Worm (Caenorhabditis elegans): Measurements from ENCODE around the gene gur-5.

gur-5 gene

ce11 chrII:5281137-5281536, 4.0 kb upstream of the gur-5 start:
- peak; percentile 76 for TF ChIP-seq crh-2 (tag; optimal IDR thresholded peaks at IDR 0.05)
- peak; percentile 49 for TF ChIP-seq sma-3 (GFP tag; optimal IDR thresholded peaks at IDR 0.05)
- peak; percentile 68 for TF ChIP-seq sma-9 (GFP tag; optimal IDR thresholded peaks at IDR 0.05)
- TF ChIP-seq sma-9 (tag; optimal IDR thresholded peaks at IDR 0.05): no peak
- TF ChIP-seq nhr-129 (tag; optimal IDR thresholded peaks at IDR 0.05): no peak
- TF ChIP-seq fos-1 (tag; optimal IDR thresholded peaks at IDR 0.05): peak; percentile 71
- no peak for TF ChIP-seq elt-3 (tag; optimal IDR thresholded peaks at IDR 0.05)

- TF ChIP-seq ceh-16 (tag; optimal IDR thresholded peaks at IDR 0.05) (no peak), crh-2 (tag; optimal IDR thresholded peaks at IDR 0.05) (peak; percentile 64), gmeb-1 (tag; optimal IDR thresholded peaks at IDR 0.05) (peak; percentile 43), sma-9 (GFP tag; optimal IDR thresholded peaks at IDR 0.05) (peak; percentile 78), sma-9 (tag; optimal IDR thresholded peaks at IDR 0.05) (no peak), mdl-1 (tag; optimal IDR thresholded peaks at IDR 0.05) (peak in 1 of 2 experiments; percentile 33), nhr-21 (tag; optimal IDR thresholded peaks at IDR 0.05) (peak; percentile 64), peb-1 (tag; optimal IDR thresholded peaks at IDR 0.05) (no peak)
These were observed 2.9 kb upstream of the gur-5 start, which contains the start of gene pmt-1 for ce11 chrII:5282192-5282591. Gene pmt-1 (minus strand): TSS chrII:5282523.

- TF ChIP-seq nhr-25 (tag; optimal IDR thresholded peaks at IDR 0.05): peak; percentile 41
- TF ChIP-seq lin-11 (tag; optimal IDR thresholded peaks at IDR 0.05): no peak
These were observed 2.3 kb upstream of the gur-5 start for ce11 chrII:5282740-5283281.

ce11 chrII:5289142-5289541, 4.0 kb downstream of the gur-5 start, which contains the start of gene ZK622.5:
Gene ZK622.5 (plus strand): TSS chrII:5289442.
- TF ChIP-seq elt-3 (tag; optimal IDR thresholded peaks at IDR 0.05): no peak
- no peak for TF ChIP-seq R02D3.7 (tag; optimal IDR thresholded peaks at IDR 0.05)
- no peak for TF ChIP-seq lin-39 (tag; optimal IDR thresholded peaks at IDR 0.05)
- TF ChIP-seq blmp-1 (tag; optimal IDR thresholded peaks at IDR 0.05; ENCODE audit: insufficient read depth): no peak
- TF ChIP-seq F13H6.1 (tag; optimal IDR thresholded peaks at IDR 0.05): no peak
- no peak for TF ChIP-seq mbf-1 (tag; optimal IDR thresholded peaks at IDR 0.05)
- TF ChIP-seq snpc-4 (tag; optimal IDR thresholded peaks at IDR 0.05): no peak
- no peak for TF ChIP-seq nhr-21 (tag; optimal IDR thresholded peaks at IDR 0.05)
- TF ChIP-seq ama-1 (optimal IDR thresholded peaks at IDR 0.05): no peak
- TF ChIP-seq lin-11 (tag; optimal IDR thresholded peaks at IDR 0.05): no peak
- no peak for TF ChIP-seq unc-62 (GFP tag; optimal IDR thresholded peaks at IDR 0.05)
- TF ChIP-seq Y55F3AM.14 (GFP tag; optimal IDR thresholded peaks at IDR 0.05): no peak
- TF ChIP-seq nhr-10 (tag; optimal IDR thresholded peaks at IDR 0.05): no peak
- no peak for TF ChIP-seq egl-27 (tag; optimal IDR thresholded peaks at IDR 0.05)
- TF ChIP-seq mab-5 (tag; optimal IDR thresholded peaks at IDR 0.05): no peak
- TF ChIP-seq gmeb-1 (tag; optimal IDR thresholded peaks at IDR 0.05): no peak
- TF ChIP-seq nhr-11 (tag; optimal IDR thresholded peaks at IDR 0.05): no peak
- no peak for TF ChIP-seq elt-1 (tag; optimal IDR thresholded peaks at IDR 0.05)
- TF ChIP-seq ztf-4 (tag; optimal IDR thresholded peaks at IDR 0.05): no peak

ce11 chrII:5291051-5291450, 5.9 kb downstream of the gur-5 start:
- TF ChIP-seq F13H6.1 (tag; optimal IDR thresholded peaks at IDR 0.05): peak; percentile 38
- TF ChIP-seq R02D3.7 (tag; optimal IDR thresholded peaks at IDR 0.05): no peak

ce11 chrII:5292226-5292752, 7.2 kb downstream of the gur-5 start, which contains the start of gene ZK622.4:
Gene ZK622.4 (plus strand): TSS chrII:5292702.
- TF ChIP-seq nhr-25 (tag; optimal IDR thresholded peaks at IDR 0.05) (no peak), gmeb-1 (tag; optimal IDR thresholded peaks at IDR 0.05) (peak; percentile 50), unc-55 (GFP tag; optimal IDR thresholded peaks at IDR 0.05) (peak; percentile 71), nhr-129 (tag; optimal IDR thresholded peaks at IDR 0.05) (peak; percentile 74), unc-39 (tag; optimal IDR thresholded peaks at IDR 0.05) (no peak), lin-13 (GFP tag; optimal IDR thresholded peaks at IDR 0.05) (peak; percentile 41), fos-1 (tag; optimal IDR thresholded peaks at IDR 0.05) (peak; percentile 55), ztf-4 (tag; optimal IDR thresholded peaks at IDR 0.05) (peak; percentile 3), ceh-16 (tag; optimal IDR thresholded peaks at IDR 0.05) (no peak), ztf-11 (tag; optimal IDR thresholded peaks at IDR 0.05) (no peak), Y55F3AM.14 (GFP tag; optimal IDR thresholded peaks at IDR 0.05) (no peak), crh-2 (tag; optimal IDR thresholded peaks at IDR 0.05) (peak; percentile 60), nhr-21 (tag; optimal IDR thresholded peaks at IDR 0.05) (peak; percentile 35), sma-3 (GFP tag; optimal IDR thresholded peaks at IDR 0.05) (peak; percentile 15), sma-9 (GFP tag; optimal IDR thresholded peaks at IDR 0.05) (peak; percentile 65), sma-9 (tag; optimal IDR thresholded peaks at IDR 0.05) (no peak), F13H6.1 (tag; optimal IDR thresholded peaks at IDR 0.05) (peak; percentile 55), R02D3.7 (tag; optimal IDR thresholded peaks at IDR 0.05) (no peak), lsy-2 (tag; optimal IDR thresholded peaks at IDR 0.05) (peak; percentile 37 to 53), C34F6.9 (tag; optimal IDR thresholded peaks at IDR 0.05) (peak; percentile 52), skn-1 (tag; optimal IDR thresholded peaks at IDR 0.05) (no peak)
